Worm (Caenorhabditis elegans) whole organism, mixed stage, embryonic: ENCODE measurements around the gene T24D8.6.

ENCODE experiments used
- bed-3 ChIP-seq: fragments of 200-800 bp; sonication (Bioruptor generic); optimal IDR thresholded peaks from 3 replicates; lab custom pipeline; 2018; ENCODE audit warnings: mild to moderate bottlenecking, missing genetic modification characterization, moderate library complexity, missing compliant biosample characterization
- blmp-1 ChIP-seq: fragments of 150-350 bp; optimal IDR thresholded peaks from 2 replicates; lab custom pipeline; 2014; ENCODE audit warnings: missing biosample characterization, missing genetic modification characterization
- ces-1 ChIP-seq: fragments of 150-350 bp; optimal IDR thresholded peaks from 2 replicates; lab custom pipeline; 2014; ENCODE audit warnings: missing biosample characterization, missing genetic modification reagents, missing genetic modification characterization
- lin-32 ChIP-seq: fragments of 200-800 bp; sonication (Bioruptor generic); optimal IDR thresholded peaks from 2 replicates; lab custom pipeline; 2018; ENCODE audit warnings: mild to moderate bottlenecking, missing genetic modification characterization, missing compliant biosample characterization
- mls-2 ChIP-seq: sonication (generic microtip); optimal IDR thresholded peaks from 2 replicates; lab custom pipeline; 2016; ENCODE audit warnings: mild to moderate bottlenecking, missing genetic modification characterization, moderate library complexity, missing compliant biosample characterization
- nhr-237 ChIP-seq: fragments of 150-350 bp; optimal IDR thresholded peaks from 2 replicates; lab custom pipeline; 2014; ENCODE audit warnings: missing biosample characterization, missing genetic modification characterization
- snpc-4 ChIP-seq: fragments of 150-350 bp; optimal IDR thresholded peaks from 2 replicates; lab custom pipeline; 2014; ENCODE audit warnings: missing biosample characterization, missing genetic modification characterization
- sptf-1 ChIP-seq: sonication (generic microtip); optimal IDR thresholded peaks from 2 replicates; lab custom pipeline; 2017; ENCODE audit warnings: mild to moderate bottlenecking, missing genetic modification characterization, moderate library complexity, missing compliant biosample characterization
- unc-120 ChIP-seq: sonication (generic microtip); optimal IDR thresholded peaks from 2 replicates; lab custom pipeline; 2017; ENCODE audit warnings: missing genetic modification characterization, missing compliant biosample characterization; ENCODE audit not compliant: poor library complexity, severe bottlenecking
- unc-39 ChIP-seq: fragments of 150-350 bp; optimal IDR thresholded peaks from 2 replicates; lab custom pipeline; 2014; ENCODE audit warnings: missing biosample characterization, missing genetic modification characterization
- unc-62 ChIP-seq: fragments of 150-350 bp; optimal IDR thresholded peaks from 2 replicates; lab custom pipeline; 2014; ENCODE audit warnings: missing biosample characterization, missing genetic modification reagents, missing genetic modification characterization
- ztf-11 ChIP-seq: fragments of 150-350 bp; optimal IDR thresholded peaks from 2 replicates; lab custom pipeline; 2014; ENCODE audit warnings: missing biosample characterization, missing genetic modification characterization

DNA sequence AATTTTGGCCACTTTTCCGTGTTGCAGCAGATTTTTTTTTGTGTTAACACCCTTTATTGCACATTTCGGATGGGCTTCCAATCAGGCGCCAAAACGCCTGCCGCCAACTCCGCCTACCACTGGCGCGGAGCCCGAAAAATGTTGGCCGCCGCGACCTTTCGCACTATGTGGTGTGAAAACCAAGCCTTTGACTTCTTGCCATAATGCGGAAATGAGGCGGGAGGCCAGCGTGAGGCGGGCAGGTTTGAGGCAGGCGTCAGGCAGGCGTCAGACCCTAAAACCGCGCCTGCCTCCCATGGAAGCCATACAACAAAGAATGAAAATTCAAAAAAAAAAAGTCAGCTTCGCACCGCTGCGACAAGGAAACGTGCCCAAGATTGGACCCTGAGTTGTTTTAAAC, 48.9 kb downstream of the T24D8.6 start:
- TF ChIP-seq lin-32: no peak
- no peak for TF ChIP-seq ces-1 (GFP tag; lab: Kevin White, UChicago)
- TF ChIP-seq mls-2 (tag; lab: Kevin White, UChicago): no peak
- TF ChIP-seq snpc-4 (tag; lab: Kevin White, UChicago): no peak
- no peak for TF ChIP-seq nhr-237 (tag; lab: Kevin White, UChicago)
- TF ChIP-seq sptf-1 (tag; lab: Kevin White, UChicago): no peak
- TF ChIP-seq blmp-1: no peak
- TF ChIP-seq unc-62 (GFP tag; lab: Kevin White, UChicago): no peak
- no peak for TF ChIP-seq unc-120
- TF ChIP-seq bed-3 (GFP tag; lab: Kevin White, UChicago): no peak
- no peak for TF ChIP-seq unc-39 (tag; lab: Kevin White, UChicago)
- TF ChIP-seq ztf-11 (tag; lab: Kevin White, UChicago): no peak
